Worm (Caenorhabditis elegans) whole organism, midembryonic: ENCODE data around the gene C23G10.1.

ENCODE experiments used
- T22C8.4 ChIP-seq: fragments of 200-800 bp; sonication (Bioruptor generic); IDR thresholded peaks from 2 replicates; pipeline ENCODE4 v1.3.6; 2022; ENCODE audit warnings: missing genetic modification characterization, missing compliant biosample characterization
- cog-1 ChIP-seq: sonication (generic microtip); optimal IDR thresholded peaks from 2 replicates; lab custom pipeline; 2016; ENCODE audit warnings: missing genetic modification characterization, missing compliant biosample characterization
- flt-1 ChIP-seq: fragments of 200-800 bp; sonication (Bioruptor generic); IDR thresholded peaks from 2 replicates; pipeline ENCODE4 v1.3.6; 2022; ENCODE audit warnings: missing genetic modification characterization, missing compliant biosample characterization
- klf-2 ChIP-seq: fragments of 200-800 bp; sonication (Bioruptor generic); conservative IDR thresholded peaks from 2 replicates; pipeline ENCODE4 v1.3.6; 2022; ENCODE audit warnings: missing genetic modification reagents, missing genetic modification characterization, missing compliant biosample characterization
- med-1 ChIP-seq: sonication (generic microtip); optimal IDR thresholded peaks from 2 replicates; lab custom pipeline; 2017; ENCODE audit warnings: missing genetic modification characterization, mild to moderate bottlenecking, missing compliant biosample characterization, antibody characterized with exemption, missing genetic modification reagents; ENCODE audit not compliant: insufficient read depth
- ref-1 ChIP-seq: fragments of 200-800 bp; sonication (Bioruptor generic); conservative IDR thresholded peaks from 2 replicates; pipeline ENCODE4 v1.3.6; 2022; ENCODE audit warnings: missing genetic modification reagents, missing genetic modification characterization, missing compliant biosample characterization
- tab-1 ChIP-seq: fragments of 200-800 bp; sonication (Bioruptor generic); IDR thresholded peaks from 2 replicates; pipeline ENCODE4 v1.3.6; 2022; ENCODE audit warnings: missing genetic modification characterization, missing compliant biosample characterization
- ztf-23 ChIP-seq: fragments of 200-800 bp; sonication (Bioruptor generic); IDR thresholded peaks from 2 replicates; pipeline ENCODE4 v1.3.6; 2022; ENCODE audit warnings: missing genetic modification reagents, missing genetic modification characterization, missing compliant biosample characterization
- ztf-29 ChIP-seq: fragments of 200-800 bp; sonication (Bioruptor generic); IDR thresholded peaks from 2 replicates; pipeline ENCODE4 v1.3.6; 2022; ENCODE audit warnings: missing genetic modification reagents, missing genetic modification characterization, missing compliant biosample characterization

Gene C23G10.1

DNA sequence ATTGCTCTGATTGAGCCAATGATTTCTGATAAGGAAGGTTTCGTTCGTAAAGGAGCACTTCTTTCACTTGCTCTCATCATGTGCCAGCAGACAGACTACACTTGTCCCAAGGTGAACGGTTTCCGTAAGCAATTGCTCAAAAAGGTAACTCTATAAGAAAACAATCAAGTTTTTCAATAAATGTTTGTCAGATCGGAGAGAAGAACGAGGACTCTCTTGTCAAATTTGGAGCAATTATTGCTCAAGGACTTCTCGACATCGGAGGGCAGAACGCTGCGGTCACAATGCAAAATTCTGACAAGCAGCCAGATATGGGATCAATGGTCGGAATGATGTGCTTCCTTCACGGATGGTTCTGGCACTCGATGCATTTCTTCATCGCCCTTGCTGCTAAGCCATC is 7.8 kb upstream of the C23G10.1 start:
- no peak for TF ChIP-seq ref-1 (GFP tag; lab: Robert Waterston, UW)
- no peak for TF ChIP-seq ztf-29
- TF ChIP-seq cog-1 (tag; lab: Kevin White, UChicago): no peak

DNA sequence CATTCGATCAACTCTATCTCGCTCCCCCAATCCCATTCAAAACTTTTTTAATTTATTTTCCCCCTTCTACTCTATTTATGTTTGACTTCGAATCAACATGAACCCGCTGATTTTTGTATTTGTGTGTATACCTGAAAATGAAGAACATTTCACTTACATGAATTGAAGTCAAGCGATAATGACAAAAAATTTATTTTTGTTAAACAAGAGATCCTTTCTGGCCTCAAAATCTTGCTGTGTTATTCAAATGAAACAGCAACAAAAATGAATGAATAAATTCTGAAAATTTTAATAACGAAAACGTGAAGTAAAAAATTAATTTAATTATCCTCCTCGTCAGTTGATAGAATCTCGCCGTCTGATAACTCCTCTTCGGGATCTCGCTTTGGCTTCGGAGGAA is 6.6 kb upstream of the C23G10.1 start:
- no peak for TF ChIP-seq klf-2 (GFP tag; lab: Robert Waterston, UW)
- TF ChIP-seq flt-1 (GFP tag; lab: Robert Waterston, UW): no peak
- no peak for TF ChIP-seq tab-1 (GFP tag; lab: Robert Waterston, UW)
- no peak for TF ChIP-seq ztf-29
- no peak for TF ChIP-seq T22C8.4
- TF ChIP-seq cog-1 (tag; lab: Kevin White, UChicago): no peak
- TF ChIP-seq med-1: no peak
- no peak for TF ChIP-seq ztf-23 (GFP tag; lab: Robert Waterston, UW)
- TF ChIP-seq ref-1 (GFP tag; lab: Robert Waterston, UW): no peak

DNA sequence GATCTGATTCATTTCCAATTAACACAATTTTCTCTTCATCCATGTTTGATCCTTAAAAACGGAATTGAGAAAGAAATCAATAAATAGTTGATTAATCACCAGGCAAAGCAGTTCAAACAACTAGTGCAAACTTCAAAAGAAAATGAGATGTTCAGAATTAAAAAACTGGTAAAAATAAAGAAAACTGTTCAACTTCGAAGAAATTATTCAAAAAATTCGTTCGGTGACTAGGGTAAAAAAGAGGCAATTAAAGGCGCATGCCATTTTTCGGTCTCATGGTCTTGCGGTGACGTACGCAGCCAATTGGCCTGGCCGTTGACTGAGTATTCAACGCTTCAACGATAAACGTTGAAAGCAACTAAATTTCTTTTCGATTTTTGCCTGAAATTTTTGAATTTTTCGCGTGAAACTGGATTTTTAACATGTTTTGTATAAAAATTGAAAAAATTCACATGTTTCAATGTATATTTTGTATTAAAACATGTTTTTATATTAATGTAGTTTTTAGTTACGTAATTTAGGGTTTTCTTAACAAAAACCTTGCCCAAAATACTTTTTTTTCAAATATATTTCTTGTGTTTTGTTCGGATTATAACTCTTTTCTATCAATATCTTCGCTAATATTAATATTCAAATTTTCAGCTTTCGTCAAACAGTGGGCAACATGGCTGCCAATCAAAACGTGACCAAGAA is 2.8 kb upstream of the C23G10.1 start, which contains the start of the genes sna-3 and rps-3:
Gene sna-3, minus strand, starts transcription at position 51 of the 693 bp plus-strand sequence.
Gene rps-3, plus strand, starts transcription at position 643 of the 693 bp plus-strand sequence.
- TF ChIP-seq klf-2 (GFP tag; lab: Robert Waterston, UW) (no peak), T22C8.4 (no peak), ztf-29 (no peak), ztf-23 (GFP tag; lab: Robert Waterston, UW) (no peak), med-1 (no peak), cog-1 (tag; lab: Kevin White, UChicago) (no peak), ref-1 (GFP tag; lab: Robert Waterston, UW) (no peak), flt-1 (GFP tag; lab: Robert Waterston, UW) (no peak), tab-1 (GFP tag; lab: Robert Waterston, UW) (no peak)

DNA sequence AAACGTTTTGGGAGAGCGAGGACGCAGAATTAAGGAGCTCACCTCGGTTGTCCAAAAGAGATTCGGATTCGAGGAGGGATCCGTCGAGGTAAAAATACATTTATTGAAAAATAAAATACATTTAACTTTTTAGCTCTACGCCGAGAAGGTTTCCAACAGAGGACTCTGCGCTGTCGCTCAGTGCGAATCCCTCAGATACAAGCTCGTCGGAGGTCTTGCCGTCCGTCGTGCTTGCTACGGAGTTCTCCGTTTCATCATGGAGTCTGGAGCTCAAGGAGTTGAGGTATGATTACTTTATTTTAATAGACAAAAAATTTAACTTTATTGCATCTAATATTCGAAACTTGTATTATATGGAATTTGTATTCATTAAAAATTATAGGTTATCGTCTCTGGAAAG is 2.0 kb upstream of the C23G10.1 start:
- TF ChIP-seq ref-1 (GFP tag; lab: Robert Waterston, UW) (no peak), tab-1 (GFP tag; lab: Robert Waterston, UW) (no peak), med-1 (no peak), T22C8.4 (no peak), ztf-29 (no peak), flt-1 (GFP tag; lab: Robert Waterston, UW) (no peak), ztf-23 (GFP tag; lab: Robert Waterston, UW) (no peak), cog-1 (tag; lab: Kevin White, UChicago) (no peak), klf-2 (GFP tag; lab: Robert Waterston, UW) (no peak)

DNA sequence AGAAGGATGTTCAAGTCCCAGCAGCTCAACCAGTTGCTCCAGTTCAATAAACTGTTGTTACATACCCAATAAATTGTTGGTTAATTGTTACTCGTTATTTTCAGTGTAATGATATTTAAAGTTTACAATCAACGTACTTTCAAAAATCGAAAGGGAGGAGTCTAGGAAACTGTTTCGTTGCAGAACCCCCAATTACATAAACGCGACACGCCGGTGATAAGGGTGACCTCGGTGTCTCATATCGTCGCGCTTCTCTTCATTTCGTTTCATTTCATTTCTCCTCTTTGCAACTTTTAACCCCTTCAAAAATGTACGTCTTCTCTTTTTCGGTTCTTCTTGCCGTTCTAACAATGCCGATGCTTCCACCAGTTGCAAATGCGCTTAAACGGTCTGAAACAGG is 1.2 kb upstream of the C23G10.1 start, which contains the start of gene C23G10.2:
Gene C23G10.2, plus strand, starts transcription at position 184 of the 400 bp plus-strand sequence.
- TF ChIP-seq tab-1 (GFP tag; lab: Robert Waterston, UW) (no peak), cog-1 (tag; lab: Kevin White, UChicago) (no peak), T22C8.4 (no peak), med-1 (no peak), ztf-23 (GFP tag; lab: Robert Waterston, UW) (no peak), flt-1 (GFP tag; lab: Robert Waterston, UW) (no peak), ref-1 (GFP tag; lab: Robert Waterston, UW) (no peak), ztf-29 (no peak), klf-2 (GFP tag; lab: Robert Waterston, UW) (no peak)

DNA sequence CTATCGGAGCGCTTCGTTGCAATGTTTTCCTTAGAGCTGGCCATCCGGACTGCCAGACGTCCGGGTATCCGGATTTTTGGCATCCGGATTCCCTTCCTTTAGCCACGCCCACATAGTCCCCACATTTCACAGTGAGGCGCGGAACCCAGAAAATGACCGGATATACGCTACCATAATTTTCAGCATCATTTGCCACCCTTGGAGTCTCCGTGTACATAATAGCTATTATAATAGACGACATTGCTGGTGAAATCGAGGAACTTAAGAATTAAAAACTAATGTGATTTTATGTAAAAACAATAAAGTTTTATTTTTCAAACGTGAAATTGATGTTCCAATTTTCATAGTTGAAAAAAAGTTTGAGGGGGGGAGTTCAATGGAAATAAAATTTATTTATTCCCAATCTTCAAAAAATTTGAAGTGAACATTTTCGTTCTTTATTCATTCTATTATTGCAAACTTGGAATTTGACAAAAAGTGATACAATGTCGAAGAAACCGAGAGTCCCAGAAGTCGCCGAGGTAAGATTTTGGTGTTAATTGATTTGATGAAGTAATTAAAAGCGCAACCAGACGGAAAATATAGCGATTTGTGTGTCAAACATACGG is 1.2 kb downstream of the C23G10.1 start:
- TF ChIP-seq ref-1 (GFP tag; lab: Robert Waterston, UW): no peak
- TF ChIP-seq T22C8.4: no peak
- TF ChIP-seq klf-2 (GFP tag; lab: Robert Waterston, UW): no peak

DNA sequence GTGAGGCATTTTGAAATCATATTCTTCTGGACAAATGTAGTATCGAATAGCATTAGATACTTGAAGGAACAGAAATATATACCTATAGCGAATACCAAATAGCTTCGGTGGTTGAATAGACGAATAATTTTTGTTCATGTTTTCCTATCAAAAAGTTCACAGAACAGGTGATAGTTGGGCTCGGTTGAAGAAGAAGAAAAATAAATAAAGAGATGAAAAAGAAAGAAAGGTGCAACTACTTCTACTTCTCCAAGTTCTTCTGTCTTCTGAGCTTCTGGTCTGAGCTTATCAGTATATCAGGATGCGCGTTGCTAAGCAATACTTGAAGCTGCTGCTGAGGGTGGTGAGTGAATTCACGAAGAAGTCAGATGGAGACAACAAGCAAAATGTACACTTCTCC is 4.8 kb downstream of the C23G10.1 start, which contains the start of gene C23G10.10:
Gene C23G10.10, minus strand, starts transcription at position 101 of the 400 bp plus-strand sequence.
- TF ChIP-seq ztf-29: no peak
- no peak for TF ChIP-seq cog-1 (tag; lab: Kevin White, UChicago)
- no peak for TF ChIP-seq ztf-23 (GFP tag; lab: Robert Waterston, UW)
- no peak for TF ChIP-seq T22C8.4
- no peak for TF ChIP-seq flt-1 (GFP tag; lab: Robert Waterston, UW)
- no peak for TF ChIP-seq tab-1 (GFP tag; lab: Robert Waterston, UW)
- TF ChIP-seq med-1: no peak
- no peak for TF ChIP-seq klf-2 (GFP tag; lab: Robert Waterston, UW)
- no peak for TF ChIP-seq ref-1 (GFP tag; lab: Robert Waterston, UW)

DNA sequence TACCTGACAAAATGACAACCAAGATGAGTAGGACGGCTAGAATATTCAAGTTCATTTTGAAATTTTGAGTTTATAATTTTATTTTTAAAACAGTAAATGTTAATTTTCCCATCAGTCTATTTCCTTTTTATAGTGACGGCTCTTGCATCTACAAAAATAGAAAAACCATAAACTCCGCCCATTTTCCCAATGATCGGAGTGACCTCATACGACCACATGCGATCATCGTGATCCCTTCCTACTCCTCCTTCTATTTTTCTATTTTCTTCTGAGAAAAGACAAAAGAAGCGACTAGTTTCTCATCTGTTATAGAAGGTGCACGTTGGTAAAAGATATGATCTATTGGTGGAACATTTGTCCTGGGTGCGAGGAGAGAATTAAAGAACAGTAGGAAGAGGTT is 6.4 kb downstream of the C23G10.1 start, which contains the start of gene C23G10.11:
Gene C23G10.11, minus strand, starts transcription at position 101 of the 400 bp plus-strand sequence.
- no peak for TF ChIP-seq T22C8.4
- no peak for TF ChIP-seq ztf-29
- no peak for TF ChIP-seq cog-1 (tag; lab: Kevin White, UChicago)
- no peak for TF ChIP-seq flt-1 (GFP tag; lab: Robert Waterston, UW)
- no peak for TF ChIP-seq tab-1 (GFP tag; lab: Robert Waterston, UW)
- no peak for TF ChIP-seq med-1
- TF ChIP-seq klf-2 (GFP tag; lab: Robert Waterston, UW): no peak
- TF ChIP-seq ref-1 (GFP tag; lab: Robert Waterston, UW): no peak
- TF ChIP-seq ztf-23 (GFP tag; lab: Robert Waterston, UW): no peak

DNA sequence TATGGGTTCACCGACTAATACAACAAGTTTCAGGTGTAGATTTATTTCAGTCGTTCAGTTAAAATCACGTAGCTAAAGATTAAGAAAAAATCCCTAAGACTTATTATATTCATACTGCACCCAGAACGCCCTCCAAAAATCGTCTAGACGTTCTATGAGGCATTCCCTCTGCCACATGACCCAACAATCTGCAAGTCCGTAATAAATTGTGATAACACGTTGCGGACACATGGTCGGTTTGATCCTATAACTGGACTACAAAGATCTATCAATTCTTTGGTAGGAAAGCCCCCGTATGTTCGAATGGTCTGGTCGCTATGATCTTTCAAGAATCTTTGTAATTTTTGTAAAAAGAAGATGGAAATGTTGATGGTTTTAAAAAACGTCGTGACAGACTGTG is 6.9 kb downstream of the C23G10.1 start:
- no peak for TF ChIP-seq cog-1 (tag; lab: Kevin White, UChicago)
- no peak for TF ChIP-seq ref-1 (GFP tag; lab: Robert Waterston, UW)
- TF ChIP-seq tab-1 (GFP tag; lab: Robert Waterston, UW): no peak
- TF ChIP-seq med-1: no peak
- TF ChIP-seq klf-2 (GFP tag; lab: Robert Waterston, UW): no peak
- TF ChIP-seq ztf-29: no peak
- no peak for TF ChIP-seq flt-1 (GFP tag; lab: Robert Waterston, UW)
- TF ChIP-seq ztf-23 (GFP tag; lab: Robert Waterston, UW): no peak
- no peak for TF ChIP-seq T22C8.4
